Fruit fly (Drosophila melanogaster) ovary, adult (tissue): ENCODE data around the gene CG46434.

Source experiments
- CG17801 ChIP-seq: fragments of 200-800 bp; optimal IDR thresholded peaks from 2 replicates; lab custom pipeline; 2019; ENCODE audit warnings: missing biosample characterization, mild to moderate bottlenecking, missing genetic modification characterization, moderate library complexity; ENCODE audit not compliant: partially characterized antibody

CG46434 gene

DNA sequence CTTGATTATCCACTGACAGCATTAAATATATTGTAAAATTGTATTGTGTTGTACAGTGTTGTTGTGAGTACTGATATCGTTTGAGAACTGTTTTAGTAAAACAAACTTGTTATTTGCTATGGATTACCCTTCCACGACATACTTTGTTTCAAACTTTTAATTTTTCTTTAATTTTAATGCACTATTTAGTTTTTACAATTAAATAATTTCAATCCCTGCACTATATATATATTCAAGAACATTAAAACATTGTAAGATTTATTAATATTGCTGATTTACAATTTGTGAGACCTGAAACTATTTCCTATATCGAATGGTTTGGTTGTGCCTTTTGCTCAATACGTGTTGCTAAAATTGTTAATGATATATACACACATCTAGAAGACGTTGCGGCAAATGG, at the start of gene CG46434, which contains the start of gene Dred:
CG46434 (minus strand) TSS at position 101 of the 400 bp plus-strand sequence.
Dred (minus strand) TSS at position 101 of the 400 bp plus-strand sequence.
- no peak for TF ChIP-seq CG17801

DNA sequence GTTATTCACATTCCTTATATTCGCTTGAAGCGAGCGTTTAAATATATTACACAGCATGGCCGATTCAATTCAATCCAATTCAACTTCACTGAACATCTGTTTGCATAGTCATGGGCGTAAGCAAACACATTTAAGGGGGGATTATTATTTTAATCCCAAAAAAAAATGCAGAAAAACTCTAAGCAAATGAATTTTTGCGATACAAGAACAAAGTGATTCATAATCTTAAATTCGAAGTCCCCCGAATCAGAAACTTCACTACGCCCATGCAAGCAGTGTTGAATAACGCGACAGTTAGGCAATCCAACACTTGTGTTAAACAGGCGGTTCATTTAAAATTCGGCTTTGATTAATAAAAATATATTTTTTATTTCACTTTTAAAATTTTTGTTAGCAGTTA, 46.4 kb upstream of the CG46434 start, which contains the start of gene CG14100:
CG14100 (minus strand) TSS at position 103 of the 400 bp plus-strand sequence.
- peak; percentile 100 for TF ChIP-seq CG17801

- peak; percentile 20 for TF ChIP-seq CG17801
Observed at dm6 chr3L:19585979-19586378, 42.0 kb upstream of the CG46434 start, which contains the start of the genes CG9231 and CG9330. Gene CG9231, minus strand, starts transcription at chr3L:19586003. Gene CG9330, plus strand, starts transcription at chr3L:19586253.

- no peak for TF ChIP-seq CG17801
Observed at dm6 chr3L:19584369-19584915, 40.4 kb upstream of the CG46434 start, which contains the start of gene Shal. Gene Shal, minus strand, starts transcription at chr3L:19584568.

dm6 chr3L:19580709-19581227, 36.8 kb upstream of the CG46434 start:
- no peak for TF ChIP-seq CG17801

dm6 chr3L:19579346-19579745, 35.3 kb upstream of the CG46434 start:
- TF ChIP-seq CG17801: no peak

- TF ChIP-seq CG17801: no peak
Observed at dm6 chr3L:19575650-19576049, 31.6 kb upstream of the CG46434 start.

dm6 chr3L:19574452-19574851, 30.4 kb upstream of the CG46434 start:
- TF ChIP-seq CG17801: no peak

DNA sequence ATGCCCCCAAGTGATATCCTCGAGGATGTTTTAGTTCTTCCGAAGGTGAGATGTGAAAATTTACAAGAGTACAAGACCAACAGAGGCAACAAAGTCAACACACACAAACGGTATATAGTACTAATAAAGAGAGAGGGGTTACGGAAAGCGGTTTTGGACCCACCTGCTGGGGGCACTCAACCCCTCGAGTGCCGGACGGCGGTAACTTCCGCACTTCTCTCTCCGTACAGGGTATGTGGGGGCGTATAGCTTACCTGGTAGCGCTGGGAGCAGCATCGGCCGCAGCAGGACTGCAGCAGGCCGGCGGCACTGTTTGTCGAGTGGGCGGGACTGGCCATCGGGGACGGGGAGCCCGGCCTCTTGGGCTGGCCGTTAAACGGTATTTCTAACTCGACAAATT, 25.4 kb upstream of the CG46434 start:
- no peak for TF ChIP-seq CG17801

DNA sequence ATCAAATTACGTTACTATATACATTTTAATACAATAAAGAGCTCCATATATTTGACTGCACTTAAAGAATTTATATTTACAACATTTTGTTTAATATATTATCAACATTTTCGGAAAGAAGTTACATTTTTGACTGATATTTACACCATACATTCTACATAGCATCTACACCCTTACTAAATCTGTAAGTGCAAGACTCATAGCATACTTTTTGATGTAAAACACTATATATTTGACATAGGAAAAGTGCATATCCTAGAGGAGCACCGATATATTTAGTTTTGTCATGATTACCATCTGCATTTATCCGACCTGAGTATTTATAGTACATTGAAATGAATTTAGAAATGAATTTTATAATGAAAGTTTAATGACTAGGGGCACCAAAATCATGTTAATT, 25.0 kb upstream of the CG46434 start:
- TF ChIP-seq CG17801: no peak

dm6 chr3L:19566127-19566526, 22.1 kb upstream of the CG46434 start:
- no peak for TF ChIP-seq CG17801

- TF ChIP-seq CG17801: no peak
Observed at dm6 chr3L:19564905-19565700, 21.1 kb upstream of the CG46434 start.

- TF ChIP-seq CG17801: no peak
Observed at dm6 chr3L:19563014-19563413, 19.0 kb upstream of the CG46434 start.

dm6 chr3L:19562146-19562700, 18.2 kb upstream of the CG46434 start:
- no peak for TF ChIP-seq CG17801

dm6 chr3L:19561745-19562144, 17.7 kb upstream of the CG46434 start:
- no peak for TF ChIP-seq CG17801

- no peak for TF ChIP-seq CG17801
Observed at dm6 chr3L:19560695-19561246, 16.8 kb upstream of the CG46434 start.
